Worm (Caenorhabditis elegans): ENCODE measurements around the gene T25E12.16.
A peak's percentile ranks its signal among the peaks of the same experiment; 100 is the strongest.

Gene T25E12.16

ce11 chrV:16746231-16746990 is 12.8 kb upstream of the T25E12.16 start, which contains the start of gene gyg-2 (continued):
- no peak for TF ChIP-seq hrde-1 (tag; optimal IDR thresholded peaks at IDR 0.05; ENCODE audit: borderline replicate concordance)
- no peak for TF ChIP-seq tbx-9 (tag; optimal IDR thresholded peaks at IDR 0.05; ENCODE audit: borderline replicate concordance)
- TF ChIP-seq ztf-26 (tag; optimal IDR thresholded peaks at IDR 0.05) = no peak
- TF ChIP-seq F33H1.4 (GFP tag; IDR thresholded peaks at IDR 0.05) = peak; percentile 59
- TF ChIP-seq nhr-120 (GFP tag; IDR thresholded peaks at IDR 0.05) = no peak
- no peak for TF ChIP-seq ekl-4 (GFP tag; IDR thresholded peaks at IDR 0.05)
- no peak for TF ChIP-seq ztf-18 (tag; optimal IDR thresholded peaks at IDR 0.05)
- TF ChIP-seq chd-7 (tag; optimal IDR thresholded peaks at IDR 0.05) = no peak
- no peak for TF ChIP-seq attf-3 (GFP tag; conservative IDR thresholded peaks at IDR 0.05)
- no peak for TF ChIP-seq mxl-1 (tag; optimal IDR thresholded peaks at IDR 0.05)
- no peak for TF ChIP-seq tlf-1 (GFP tag; optimal IDR thresholded peaks at IDR 0.05)
- no peak for TF ChIP-seq Y67H2A.10 (GFP tag; conservative IDR thresholded peaks at IDR 0.05)
- TF ChIP-seq dox-1 (GFP tag; IDR thresholded peaks at IDR 0.05) = no peak
- TF ChIP-seq cebp-1 (GFP tag; IDR thresholded peaks at IDR 0.05) = no peak
- no peak for TF ChIP-seq cebp-1 (tag; optimal IDR thresholded peaks at IDR 0.05)
- no peak for TF ChIP-seq him-1 (tag; optimal IDR thresholded peaks at IDR 0.05)
- TF ChIP-seq dpl-1 (GFP tag; optimal IDR thresholded peaks at IDR 0.05) = peak; percentile 55
- peak; percentile 2 for TF ChIP-seq snpc-1.1 (tag; optimal IDR thresholded peaks at IDR 0.05; ENCODE audit: insufficient read depth)
- TF ChIP-seq ceh-40 (GFP tag; IDR thresholded peaks at IDR 0.05) = no peak
- TF ChIP-seq sptf-2 (GFP tag; optimal IDR thresholded peaks at IDR 0.05) = no peak
- TF ChIP-seq madf-6 (GFP tag; IDR thresholded peaks at IDR 0.05) = peak; percentile 97
- peak in 1 of 3 experiments; percentile 53 for TF ChIP-seq lin-35 (GFP tag; optimal IDR thresholded peaks at IDR 0.05)
- no peak for TF ChIP-seq F10E7.11 (tag; optimal IDR thresholded peaks at IDR 0.05)
- no peak for TF ChIP-seq aptf-2 (GFP tag; conservative IDR thresholded peaks at IDR 0.05)
- TF ChIP-seq B0035.1 (tag; optimal IDR thresholded peaks at IDR 0.05) = no peak
- TF ChIP-seq C06A6.2 (GFP tag; conservative IDR thresholded peaks at IDR 0.05) = no peak
- TF ChIP-seq T07F8.4 (tag; optimal IDR thresholded peaks at IDR 0.05) = no peak
- peak; percentile 36 for TF ChIP-seq lin-54 (GFP tag; optimal IDR thresholded peaks at IDR 0.05)
- TF ChIP-seq ceh-27 (GFP tag; optimal IDR thresholded peaks at IDR 0.05) = no peak
- no peak for TF ChIP-seq hmg-20 (GFP tag; IDR thresholded peaks at IDR 0.05)
- peak; percentile 66 for TF ChIP-seq ceh-91 (GFP tag; IDR thresholded peaks at IDR 0.05)
- TF ChIP-seq egrh-3 (GFP tag; IDR thresholded peaks at IDR 0.05) = no peak
- no peak for TF ChIP-seq sea-2 (GFP tag; IDR thresholded peaks at IDR 0.05)
- peak; percentile 62; the same call in 1 of the 2 replicates for TF ChIP-seq hsf-1 (GFP tag; IDR thresholded peaks at IDR 0.05)
- TF ChIP-seq bed-1 (GFP tag; IDR thresholded peaks at IDR 0.05) = no peak
- TF ChIP-seq nfya-2 (GFP tag; IDR thresholded peaks at IDR 0.05) = no peak
- no peak for TF ChIP-seq hlh-12 (tag; optimal IDR thresholded peaks at IDR 0.05)
- no peak for TF ChIP-seq snpc-1.3 (tag; optimal IDR thresholded peaks at IDR 0.05; ENCODE audit: insufficient read depth)
- no peak for TF ChIP-seq mes-4 (tag; optimal IDR thresholded peaks at IDR 0.05)
- TF ChIP-seq lir-1 (GFP tag; conservative IDR thresholded peaks at IDR 0.05) = no peak
- no peak for TF ChIP-seq F55B11.4 (tag; optimal IDR thresholded peaks at IDR 0.05; ENCODE audit: borderline replicate concordance, insufficient read depth)
- TF ChIP-seq F57A8.1 (GFP tag; optimal IDR thresholded peaks at IDR 0.05) = no peak
- no peak for TF ChIP-seq egl-18 (GFP tag; IDR thresholded peaks at IDR 0.05)
- no peak for TF ChIP-seq rcor-1 (GFP tag; IDR thresholded peaks at IDR 0.05)
- no peak for TF ChIP-seq let-526 (GFP tag; IDR thresholded peaks at IDR 0.05)
- TF ChIP-seq snpc-4 (GFP tag; optimal IDR thresholded peaks at IDR 0.05) = no peak
- no peak for TF ChIP-seq snpc-4 (tag; optimal IDR thresholded peaks at IDR 0.05)
- no peak for TF ChIP-seq attf-5 (GFP tag; optimal IDR thresholded peaks at IDR 0.05)

Data from whole organism, young adult.